Worm (Caenorhabditis elegans): ENCODE measurements around the gene C16E9.1.

- TF ChIP-seq egl-27 (tag; optimal IDR thresholded peaks at IDR 0.05) (no peak), madf-9 (GFP tag; conservative IDR thresholded peaks at IDR 0.05) (no peak), Y75B8A.6 (GFP tag; IDR thresholded peaks at IDR 0.05) (no peak), nhr-237 (tag; optimal IDR thresholded peaks at IDR 0.05) (no peak), arid-1 (GFP tag; conservative IDR thresholded peaks at IDR 0.05) (no peak), lin-13 (GFP tag; optimal IDR thresholded peaks at IDR 0.05) (no peak), unc-130 (GFP tag; optimal IDR thresholded peaks at IDR 0.05) (no peak), ztf-11 (tag; optimal IDR thresholded peaks at IDR 0.05) (no peak), hmg-1.1 (GFP tag; IDR thresholded peaks at IDR 0.05) (no peak), fos-1 (tag; optimal IDR thresholded peaks at IDR 0.05) (no peak), zfp-2 (tag; optimal IDR thresholded peaks at IDR 0.05) (no peak), Y105C5A.15 (GFP tag; IDR thresholded peaks at IDR 0.05) (no peak), nhr-11 (tag; optimal IDR thresholded peaks at IDR 0.05) (no peak), daf-16 (GFP tag; optimal IDR thresholded peaks at IDR 0.05) (no peak), daf-16 (tag; optimal IDR thresholded peaks at IDR 0.05) (no peak)
Observed at ce11 chrX:6968553-6968952, 28.5 kb downstream of the C16E9.1 start.
